Worm (Caenorhabditis elegans) whole organism, L4 larva: ENCODE results near the gene C33F10.14.

ENCODE experiments used
- F26F4.8 ChIP-seq: fragments of 200-800 bp; sonication (Bioruptor generic); conservative IDR thresholded peaks from 2 replicates; pipeline ENCODE4 v1.3.6; 2022; ENCODE audit warnings: missing genetic modification characterization, missing compliant biosample characterization
- F44E2.7 ChIP-seq: fragments of 200-800 bp; sonication (Bioruptor generic); IDR thresholded peaks from 2 replicates; pipeline ENCODE4 v2.1.2; 2022; ENCODE audit warnings: missing genetic modification characterization, missing compliant biosample characterization
- F49E8.2 ChIP-seq: sonication (generic microtip); optimal IDR thresholded peaks from 2 replicates; lab custom pipeline; 2016; ENCODE audit warnings: missing compliant biosample characterization, mild to moderate bottlenecking, missing genetic modification characterization, borderline replicate concordance
- T26A8.4 ChIP-seq: fragments of 200-800 bp; sonication (Bioruptor generic); IDR thresholded peaks from 2 replicates; pipeline ENCODE4 v1.3.6; 2022; ENCODE audit warnings: missing genetic modification characterization, missing compliant biosample characterization
- Y5F2A.4 ChIP-seq: fragments of 200-800 bp; sonication (Bioruptor generic); optimal IDR thresholded peaks from 2 replicates; lab custom pipeline; 2018; ENCODE audit warnings: mild to moderate bottlenecking, missing genetic modification characterization, missing compliant biosample characterization
- ceh-20 ChIP-seq: fragments of 200-800 bp; sonication (Bioruptor generic); IDR thresholded peaks from 2 replicates; pipeline ENCODE4 v1.3.6; 2022; ENCODE audit warnings: missing genetic modification reagents, missing genetic modification characterization, missing compliant biosample characterization
- ceh-62 ChIP-seq: sonication (generic microtip); optimal IDR thresholded peaks from 2 replicates; lab custom pipeline; 2017; ENCODE audit warnings: missing biosample characterization, missing genetic modification characterization
- daf-16 ChIP-seq, 3 experiments: sonication (generic microtip); optimal IDR thresholded peaks; 2 replicates each; lab custom pipeline; 2016 to 2017; ENCODE audit warnings: missing genetic modification characterization in 3 of 3, missing genetic modification reagents in 3 of 3, mild to moderate bottlenecking in 2 of 3, missing compliant biosample characterization in 2 of 3, missing biosample characterization in 1 of 3, moderate library complexity in 1 of 3
- daf-19 ChIP-seq: fragments of 200-800 bp; sonication (Bioruptor generic); conservative IDR thresholded peaks from 2 replicates; pipeline ENCODE4 v1.3.6; 2022; ENCODE audit warnings: missing genetic modification characterization, missing compliant biosample characterization
- daf-8 ChIP-seq: fragments of 200-800 bp; sonication (Bioruptor generic); IDR thresholded peaks from 2 replicates; pipeline ENCODE4 v1.3.6; 2022; ENCODE audit warnings: missing genetic modification characterization, missing compliant biosample characterization
- dve-1 ChIP-seq: sonication (generic microtip); optimal IDR thresholded peaks from 2 replicates; lab custom pipeline; 2017; ENCODE audit warnings: antibody characterized with exemption, mild to moderate bottlenecking, missing genetic modification characterization, missing compliant biosample characterization; ENCODE audit not compliant: insufficient read depth
- gei-8 ChIP-seq: fragments of 200-800 bp; sonication (Bioruptor generic); optimal IDR thresholded peaks from 2 replicates; lab custom pipeline; 2018; ENCODE audit warnings: mild to moderate bottlenecking, missing genetic modification characterization, missing compliant biosample characterization
- hlh-11 ChIP-seq: fragments of 200-800 bp; sonication (Bioruptor generic); optimal IDR thresholded peaks from 2 replicates; lab custom pipeline; 2018; ENCODE audit warnings: mild to moderate bottlenecking, missing genetic modification characterization, missing compliant biosample characterization
- hlh-30 ChIP-seq: sonication (generic microtip); optimal IDR thresholded peaks from 2 replicates; lab custom pipeline; 2017; ENCODE audit warnings: antibody characterized with exemption, mild to moderate bottlenecking, missing genetic modification characterization, missing compliant biosample characterization; ENCODE audit not compliant: insufficient read depth
- lin-29 ChIP-seq: fragments of 200-800 bp; sonication (Bioruptor generic); IDR thresholded peaks from 2 replicates; pipeline ENCODE4 v1.3.6; 2022; ENCODE audit warnings: missing genetic modification reagents, missing genetic modification characterization, missing compliant biosample characterization
- lin-38 ChIP-seq: fragments of 200-800 bp; sonication (Bioruptor generic); IDR thresholded peaks from 2 replicates; pipeline ENCODE4 v1.3.6; 2022; ENCODE audit warnings: missing genetic modification reagents, missing genetic modification characterization, missing compliant biosample characterization
- lir-3 ChIP-seq: sonication (generic microtip); optimal IDR thresholded peaks from 2 replicates; lab custom pipeline; 2016; ENCODE audit warnings: mild to moderate bottlenecking, missing genetic modification characterization, missing compliant biosample characterization
- lsy-2 ChIP-seq, 2 experiments: fragments of 150-350 bp in 1 of 2; sonication (generic microtip) in 1 of 2; optimal IDR thresholded peaks; 2 replicates each; lab custom pipeline; 2014 to 2017; ENCODE audit warnings: missing biosample characterization in 2 of 2, missing genetic modification characterization in 2 of 2
- madf-9 ChIP-seq: fragments of 200-800 bp; sonication (Bioruptor generic); conservative IDR thresholded peaks from 2 replicates; pipeline ENCODE4 v1.3.6; 2022; ENCODE audit warnings: missing genetic modification reagents, missing genetic modification characterization, missing compliant biosample characterization
- mdt-29 ChIP-seq: fragments of 200-800 bp; sonication (Bioruptor generic); IDR thresholded peaks from 2 replicates; pipeline ENCODE4 v1.3.6; 2022; ENCODE audit warnings: missing genetic modification reagents, missing genetic modification characterization, missing compliant biosample characterization
- nhr-111 ChIP-seq: fragments of 200-800 bp; sonication (Bioruptor generic); optimal IDR thresholded peaks from 2 replicates; lab custom pipeline; 2018; ENCODE audit warnings: mild to moderate bottlenecking, missing genetic modification characterization, missing compliant biosample characterization
- nhr-25 ChIP-seq: sonication (generic microtip); optimal IDR thresholded peaks from 2 replicates; lab custom pipeline; 2017; ENCODE audit warnings: missing genetic modification characterization, mild to moderate bottlenecking, missing compliant biosample characterization, antibody characterized with exemption, moderate library complexity, borderline replicate concordance; ENCODE audit not compliant: insufficient read depth
- nhr-28 ChIP-seq: fragments of 150-350 bp; optimal IDR thresholded peaks from 2 replicates; lab custom pipeline; 2014; ENCODE audit warnings: missing biosample characterization, missing genetic modification characterization
- nhr-41 ChIP-seq: fragments of 200-800 bp; sonication (Bioruptor generic); IDR thresholded peaks from 2 replicates; pipeline ENCODE4 v1.3.6; 2022; ENCODE audit warnings: missing genetic modification reagents, missing genetic modification characterization, missing compliant biosample characterization
- pha-4 ChIP-seq, 2 experiments: fragments of 150-350 bp in 1 of 2; fragments of 200-800 bp in 1 of 2; sonication (Bioruptor generic) in 1 of 2; IDR thresholded peaks in 1 of 2; optimal IDR thresholded peaks in 1 of 2; 2 replicates each; pipeline versions ENCODE4 v1.3.6 to Lab custom; 2014 to 2022; ENCODE audit warnings: missing genetic modification characterization in 2 of 2, missing genetic modification reagents in 2 of 2, missing biosample characterization in 1 of 2, missing compliant biosample characterization in 1 of 2
- pqm-1 ChIP-seq: sonication (generic microtip); optimal IDR thresholded peaks from 2 replicates; lab custom pipeline; 2017; ENCODE audit warnings: missing biosample characterization, missing genetic modification characterization
- rbr-2 ChIP-seq: sonication (generic microtip); optimal IDR thresholded peaks from 2 replicates; lab custom pipeline; 2016; ENCODE audit warnings: missing genotype, missing genetic modification characterization, missing compliant biosample characterization
- spr-1 ChIP-seq: sonication (generic microtip); optimal IDR thresholded peaks from 2 replicates; lab custom pipeline; 2016; ENCODE audit warnings: mild to moderate bottlenecking, missing genetic modification characterization, missing compliant biosample characterization
- tra-1 ChIP-seq: fragments of 200-800 bp; sonication (Bioruptor generic); IDR thresholded peaks from 2 replicates; pipeline ENCODE4 v1.3.6; 2022; ENCODE audit warnings: missing genetic modification reagents, missing genetic modification characterization, missing compliant biosample characterization
- unc-130 ChIP-seq: sonication (generic microtip); optimal IDR thresholded peaks from 2 replicates; lab custom pipeline; 2016; ENCODE audit warnings: missing genetic modification reagents, missing genetic modification characterization, missing compliant biosample characterization
- unc-62 ChIP-seq, 3 experiments: fragments of 150-350 bp in 1 of 3; sonication (generic microtip); optimal IDR thresholded peaks in 2 of 3; peaks in 1 of 3; 1 replicate in 1 of 3; 2 replicates in 2 of 3; lab custom pipeline; 2014 to 2017; ENCODE audit warnings: missing biosample characterization in 3 of 3, missing genetic modification characterization in 3 of 3, missing genetic modification reagents in 3 of 3, missing genotype in 1 of 3
- zfp-2 ChIP-seq: sonication (generic microtip); optimal IDR thresholded peaks from 2 replicates; lab custom pipeline; 2016; ENCODE audit warnings: mild to moderate bottlenecking, missing genetic modification characterization, missing compliant biosample characterization

The C33F10.14 gene

ce11 chrII:4797071-4797470 lies at the start of gene C33F10.14:
C33F10.14 (plus strand) TSS chrII:4797371.
- no peak for TF ChIP-seq madf-9 (GFP tag; lab: Robert Waterston, UW)
- no peak for TF ChIP-seq F44E2.7 (GFP tag; lab: Robert Waterston, UW)
- TF ChIP-seq lin-38 (GFP tag; lab: Robert Waterston, UW): no peak
- no peak for TF ChIP-seq F26F4.8
- TF ChIP-seq pha-4 (GFP tag; IDR thresholded peaks at IDR 0.05; lab: Robert Waterston, UW): no peak
- TF ChIP-seq pha-4 (tag; optimal IDR thresholded peaks at IDR 0.05; lab: Kevin White, UChicago): no peak
- TF ChIP-seq daf-16 (GFP tag; optimal IDR thresholded peaks at IDR 0.05; lab: Kevin White, UChicago): no peak
- no peak for TF ChIP-seq daf-16 (tag; optimal IDR thresholded peaks at IDR 0.05; lab: Kevin White, UChicago)
- no peak for TF ChIP-seq nhr-111 (GFP tag; lab: Kevin White, UChicago)
- TF ChIP-seq tra-1 (GFP tag; lab: Robert Waterston, UW): no peak
- TF ChIP-seq, all 104 proteins: peak for 0

- TF ChIP-seq F44E2.7 (GFP tag; lab: Robert Waterston, UW): no peak
- TF ChIP-seq lsy-2 (tag; optimal IDR thresholded peaks at IDR 0.05; lab: Kevin White, UChicago): peak in 1 of 2 experiments; percentile 2
- no peak for TF ChIP-seq tra-1 (GFP tag; lab: Robert Waterston, UW)
- TF ChIP-seq rbr-2 (tag; lab: Kevin White, UChicago): no peak
- no peak for TF ChIP-seq lin-29 (GFP tag; lab: Robert Waterston, UW)
- TF ChIP-seq nhr-25 (tag; lab: Kevin White, UChicago): no peak
- TF ChIP-seq nhr-41 (GFP tag; lab: Robert Waterston, UW): no peak
- TF ChIP-seq hlh-30: peak; percentile 26
These were observed 49.5 kb upstream of the C33F10.14 start for ce11 chrII:4747697-4748096.

DNA sequence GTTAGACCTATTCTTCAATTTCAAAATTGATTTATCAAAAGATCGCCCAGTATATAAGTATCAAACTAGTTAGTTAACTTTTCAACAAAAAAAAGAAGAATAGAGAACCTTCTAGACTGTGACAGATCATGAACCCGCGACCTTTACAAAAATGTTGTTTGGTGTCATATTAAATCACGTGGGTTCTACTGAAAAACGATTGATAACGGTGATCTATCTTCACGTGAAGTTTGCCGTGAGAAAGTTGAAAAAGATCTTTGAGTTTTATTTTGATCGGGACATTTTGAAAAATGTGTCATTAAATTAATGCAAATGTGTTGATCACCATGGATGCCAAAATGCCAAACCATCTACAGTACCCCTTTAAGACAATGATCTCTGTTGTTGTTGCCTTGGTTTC lies 48.8 kb upstream of the C33F10.14 start:
- TF ChIP-seq dve-1 (tag; lab: Kevin White, UChicago) (no peak), lin-38 (GFP tag; lab: Robert Waterston, UW) (no peak), ceh-20 (0 out of 2 replicates have a peak, but pooled peaks have one; percentile 14), ceh-62 (tag; lab: Kevin White, UChicago) (no peak), gei-8 (GFP tag; lab: Kevin White, UChicago) (no peak), madf-9 (GFP tag; lab: Robert Waterston, UW) (no peak), rbr-2 (tag; lab: Kevin White, UChicago) (no peak), hlh-11 (tag; lab: Kevin White, UChicago) (peak; percentile 4), unc-130 (GFP tag; lab: Kevin White, UChicago) (no peak), F49E8.2 (no peak), Y5F2A.4 (GFP tag; lab: Kevin White, UChicago) (no peak), T26A8.4 (GFP tag; lab: Robert Waterston, UW) (no peak), hlh-30 (peak; percentile 66), lir-3 (no peak), mdt-29 (peak; percentile 64; the same call in 1 of the 2 replicates)

DNA sequence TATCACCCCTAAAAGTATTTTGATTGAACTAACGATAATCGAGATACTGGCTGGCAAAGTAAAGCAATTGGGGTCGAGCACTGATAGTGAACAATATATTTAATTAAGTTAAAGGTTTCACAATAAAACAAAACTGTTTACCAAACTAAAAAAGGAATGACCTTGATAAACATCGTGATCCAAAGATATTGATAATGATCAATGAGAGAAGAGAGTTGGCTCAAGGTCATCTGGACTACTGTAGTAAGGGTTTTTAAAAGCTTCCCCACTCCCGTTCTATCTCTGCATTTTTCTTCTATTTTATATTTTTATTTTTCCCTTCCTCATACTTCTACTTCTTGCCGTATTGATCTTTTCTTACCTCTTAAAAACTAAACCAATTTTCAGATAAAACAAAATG lies 47.6 kb upstream of the C33F10.14 start, which contains the start of gene F41C3.2:
Gene F41C3.2, plus strand, starts transcription at position 388 of the 400 bp plus-strand sequence.
- no peak for TF ChIP-seq daf-8 (GFP tag; lab: Robert Waterston, UW)
- peak in 1 of 2 experiments; percentile 30 for TF ChIP-seq lsy-2 (tag; optimal IDR thresholded peaks at IDR 0.05; lab: Kevin White, UChicago)
- TF ChIP-seq daf-19 (GFP tag; lab: Robert Waterston, UW): no peak
- TF ChIP-seq spr-1 (tag; lab: Kevin White, UChicago): no peak
- no peak for TF ChIP-seq zfp-2 (tag; lab: Kevin White, UChicago)
- peak; percentile 8 for TF ChIP-seq nhr-28 (tag; lab: Kevin White, UChicago)

DNA sequence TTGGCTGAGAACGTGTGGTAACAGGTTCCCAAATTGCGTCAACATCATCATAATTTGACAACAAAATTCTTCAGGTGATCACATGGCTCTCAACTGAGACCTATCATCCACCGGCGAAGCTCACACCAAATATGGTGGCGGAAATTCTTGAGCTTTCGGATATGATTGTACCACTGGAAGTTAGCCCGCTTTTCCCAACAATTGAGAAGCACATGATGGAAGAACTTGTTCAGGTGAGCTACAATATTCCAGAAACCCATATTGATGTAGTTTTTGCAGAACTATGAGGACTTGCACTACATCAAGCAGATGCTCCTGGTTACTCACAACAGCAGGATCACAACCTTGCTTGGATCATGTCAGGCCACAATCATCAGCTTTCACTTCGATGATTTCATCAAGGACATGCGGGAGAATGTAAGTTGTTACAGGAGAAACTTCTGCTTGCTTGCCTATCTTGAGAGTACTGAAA lies 44.9 kb upstream of the C33F10.14 start, which contains the start of gene F41C3.1:
Gene F41C3.1, plus strand, starts transcription at position 51 of the 472 bp plus-strand sequence.
- TF ChIP-seq pqm-1 (tag; lab: Kevin White, UChicago) (no peak), unc-62 (GFP tag; optimal IDR thresholded peaks at IDR 0.05 in 1 of 2; lab: Kevin White, UChicago) (peak in 1 of 2 experiments; percentile 96), unc-62 (tag; optimal IDR thresholded peaks at IDR 0.05; lab: Kevin White, UChicago) (no peak)
